Fruit fly (Drosophila melanogaster): ENCODE measurements around the gene CheA29a.

DNA sequence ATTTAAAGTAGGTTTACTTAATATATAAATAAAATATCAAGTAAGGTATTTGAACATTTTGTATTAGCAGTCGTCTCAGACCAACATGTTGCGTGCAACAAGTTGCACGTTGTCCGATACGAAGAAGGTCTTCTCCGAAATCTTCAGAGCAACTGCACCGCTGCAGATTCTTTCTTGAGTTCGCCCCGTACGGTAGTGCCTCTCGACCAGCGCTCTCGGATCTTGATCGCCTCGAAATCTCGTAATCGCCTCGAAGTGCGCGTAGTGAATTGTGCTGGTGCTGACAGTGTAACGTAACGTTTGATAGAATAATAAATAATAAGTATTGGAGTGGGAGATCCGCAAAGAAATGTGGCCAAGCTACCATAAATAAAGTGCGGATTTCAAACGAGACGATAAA lies 10.5 kb upstream of the CheA29a start, which contains the start of gene dachs:
- TF ChIP-seq CG8478 (optimal IDR thresholded peaks at IDR 0.05) (no peak), CTCF (optimal IDR thresholded peaks at IDR 0.05) (no peak)
